Fruit fly (Drosophila melanogaster) whole organism: Measurements from ENCODE around the gene CG18213.

ENCODE experiments used
- CG8478 ChIP-seq: fragments of >200 bp; optimal IDR thresholded peaks from 2 replicates; lab custom pipeline; 2018; ENCODE audit warnings: inconsistent platforms
- Dll ChIP-seq: fragments of >200 bp; optimal IDR thresholded peaks from 2 replicates; lab custom pipeline; 2017
- pan ChIP-seq: fragments of >200 bp; optimal IDR thresholded peaks from 2 replicates; lab custom pipeline; 2017
- usp ChIP-seq: fragments of >200 bp; optimal IDR thresholded peaks from 2 replicates; lab custom pipeline; 2017; ENCODE audit warnings: missing biosample characterization, missing genetic modification characterization, mixed read lengths

- no peak for TF ChIP-seq Dll
- no peak for TF ChIP-seq CG8478 (lab: Kevin White, UChicago)
- TF ChIP-seq usp = no peak
- TF ChIP-seq pan (lab: Kevin White, UChicago) = no peak
These were observed 3.0 kb upstream of the CG18213 start, which contains the start of the genes bdwf and Patr-1 for dm6 chr3R:17042838-17043569.
